Fruit fly (Drosophila melanogaster) whole organism, prepupa: ENCODE data around the gene CG10140.

Experiments used
- Blimp-1 ChIP-seq: fragments of 200-800 bp; sonication (Bioruptor generic); optimal IDR thresholded peaks from 3 replicates; lab custom pipeline; 2017; ENCODE audit warnings: missing biosample characterization, missing genetic modification characterization, mild to moderate bottlenecking, moderate library complexity, missing genetic modification reagents
- CG10631 ChIP-seq: fragments of 200-800 bp; sonication (Bioruptor generic); optimal IDR thresholded peaks from 2 replicates; lab custom pipeline; 2016; ENCODE audit warnings: missing biosample characterization, missing genetic modification characterization
- CG10669 ChIP-seq: fragments of 200-800 bp; sonication (Bioruptor generic); optimal IDR thresholded peaks from 3 replicates; lab custom pipeline; 2018; ENCODE audit warnings: missing biosample characterization, mild to moderate bottlenecking, missing genetic modification characterization, moderate library complexity
- CG15336 ChIP-seq: fragments of 200-800 bp; sonication (Bioruptor generic); IDR thresholded peaks from 2 replicates; pipeline ENCODE4 v1.3.6; 2022; ENCODE audit warnings: missing biosample characterization, missing genetic modification characterization
- CG31627 ChIP-seq: fragments of 200-800 bp; sonication (Bioruptor generic); optimal IDR thresholded peaks from 3 replicates; lab custom pipeline; 2016; ENCODE audit warnings: missing biosample characterization, missing genetic modification characterization
- CG32006 ChIP-seq: fragments of 200-800 bp; sonication (Bioruptor generic); optimal IDR thresholded peaks from 3 replicates; lab custom pipeline; 2017; ENCODE audit warnings: missing biosample characterization, mild to moderate bottlenecking, missing genetic modification characterization
- CG3919 ChIP-seq: fragments of 200-800 bp; sonication (Bioruptor generic); optimal IDR thresholded peaks from 3 replicates; lab custom pipeline; 2016; ENCODE audit warnings: missing biosample characterization, missing genetic modification characterization
- CG6163 ChIP-seq: fragments of 200-800 bp; sonication (Bioruptor generic); IDR thresholded peaks from 3 replicates; pipeline ENCODE4 v1.3.6; 2022; ENCODE audit warnings: missing biosample characterization, missing genetic modification characterization
- CG6276 ChIP-seq: fragments of 200-800 bp; sonication (Bioruptor generic); optimal IDR thresholded peaks from 2 replicates; lab custom pipeline; 2017; ENCODE audit warnings: missing biosample characterization, mild to moderate bottlenecking, missing genetic modification characterization
- CG6792 ChIP-seq: fragments of 200-800 bp; sonication (Bioruptor generic); optimal IDR thresholded peaks from 3 replicates; lab custom pipeline; 2016; ENCODE audit warnings: missing biosample characterization, missing genetic modification characterization
- CG6854 ChIP-seq: fragments of 200-800 bp; sonication (Bioruptor generic); optimal IDR thresholded peaks from 2 replicates; lab custom pipeline; 2017; ENCODE audit warnings: missing biosample characterization, mild to moderate bottlenecking, missing genetic modification characterization
- CG8119 ChIP-seq: fragments of 200-800 bp; sonication (Bioruptor generic); IDR thresholded peaks from 3 replicates; pipeline ENCODE4 v1.3.6; 2022; ENCODE audit warnings: missing biosample characterization, missing genetic modification characterization
- CG9139 ChIP-seq: fragments of 200-800 bp; sonication (Bioruptor generic); optimal IDR thresholded peaks from 3 replicates; lab custom pipeline; 2017; ENCODE audit warnings: missing biosample characterization, mild to moderate bottlenecking, missing genetic modification characterization
- Eip75B ChIP-seq: fragments of 200-800 bp; sonication (Bioruptor generic); optimal IDR thresholded peaks from 3 replicates; lab custom pipeline; 2016; ENCODE audit warnings: missing biosample characterization, missing genetic modification characterization
- Eip78C ChIP-seq: fragments of 200-800 bp; sonication (Bioruptor generic); peaks from one replicate; lab custom pipeline; 2016; ENCODE audit warnings: missing biosample characterization, missing genetic modification characterization
- Eip93F ChIP-seq: fragments of 200-800 bp; sonication (Bioruptor generic); optimal IDR thresholded peaks from 2 replicates; lab custom pipeline; 2016; ENCODE audit warnings: missing biosample characterization, mild to moderate bottlenecking, missing genetic modification characterization
- Ets96B ChIP-seq: fragments of 200-800 bp; optimal IDR thresholded peaks from 2 replicates; lab custom pipeline; 2019; ENCODE audit warnings: missing biosample characterization, mild to moderate bottlenecking, missing genetic modification characterization, moderate library complexity
- Gug ChIP-seq: fragments of 200-800 bp; sonication (Bioruptor generic); IDR thresholded peaks from 2 replicates; pipeline ENCODE4 v1.3.6; 2022; ENCODE audit warnings: missing biosample characterization, missing genetic modification characterization
- Hr38 ChIP-seq: sonication (Bioruptor generic); optimal IDR thresholded peaks from 2 replicates; lab custom pipeline; 2016; ENCODE audit warnings: missing biosample characterization, missing genetic modification characterization
- Hr39 ChIP-seq: fragments of 200-800 bp; sonication (Bioruptor generic); optimal IDR thresholded peaks from 2 replicates; lab custom pipeline; 2016; ENCODE audit warnings: missing biosample characterization, missing genetic modification characterization
- Hr4 ChIP-seq: fragments of 200-800 bp; sonication (Bioruptor generic); optimal IDR thresholded peaks from 3 replicates; lab custom pipeline; 2016; ENCODE audit warnings: missing biosample characterization, missing genetic modification characterization
- Met ChIP-seq: fragments of 200-800 bp; sonication (Bioruptor generic); optimal IDR thresholded peaks from 3 replicates; lab custom pipeline; 2016; ENCODE audit warnings: missing biosample characterization, missing genetic modification characterization
- Sox102F ChIP-seq: fragments of 200-800 bp; sonication (Bioruptor generic); optimal IDR thresholded peaks from 2 replicates; lab custom pipeline; 2016; ENCODE audit warnings: missing biosample characterization, mild to moderate bottlenecking, missing genetic modification characterization
- acj6 ChIP-seq: fragments of 200-800 bp; sonication (Bioruptor generic); optimal IDR thresholded peaks from 3 replicates; lab custom pipeline; 2016; ENCODE audit warnings: missing biosample characterization, missing genetic modification characterization
- cyc ChIP-seq: fragments of 200-800 bp; sonication (Bioruptor generic); optimal IDR thresholded peaks from 3 replicates; lab custom pipeline; 2016; ENCODE audit warnings: missing biosample characterization, missing genetic modification characterization
- eg ChIP-seq: fragments of 200-800 bp; sonication (Bioruptor generic); IDR thresholded peaks from 3 replicates; pipeline ENCODE4 v1.3.6; 2022; ENCODE audit warnings: missing biosample characterization, missing genetic modification characterization
- esn ChIP-seq: fragments of 200-800 bp; sonication (Bioruptor generic); optimal IDR thresholded peaks from 2 replicates; lab custom pipeline; 2016; ENCODE audit warnings: missing biosample characterization, mild to moderate bottlenecking, missing genetic modification characterization, moderate library complexity
- fd59A ChIP-seq: fragments of 200-800 bp; sonication (Bioruptor generic); optimal IDR thresholded peaks from 2 replicates; lab custom pipeline; 2017; ENCODE audit warnings: missing biosample characterization, mild to moderate bottlenecking, missing genetic modification characterization, missing genetic modification reagents
- fd85E ChIP-seq: fragments of 200-800 bp; sonication (Bioruptor generic); optimal IDR thresholded peaks from 3 replicates; lab custom pipeline; 2016; ENCODE audit warnings: missing biosample characterization, missing genetic modification characterization
- fkh ChIP-seq: fragments of 200-800 bp; sonication (Bioruptor generic); optimal IDR thresholded peaks from 3 replicates; lab custom pipeline; 2017; ENCODE audit warnings: missing biosample characterization, mild to moderate bottlenecking, missing genetic modification characterization, moderate library complexity
- lz ChIP-seq: fragments of 200-800 bp; sonication (Bioruptor generic); optimal IDR thresholded peaks from 3 replicates; lab custom pipeline; 2016; ENCODE audit warnings: missing biosample characterization, missing genetic modification characterization
- net ChIP-seq: fragments of 200-800 bp; sonication (Bioruptor generic); optimal IDR thresholded peaks from 3 replicates; lab custom pipeline; 2016; ENCODE audit warnings: missing biosample characterization, missing genetic modification characterization
- pdm3 ChIP-seq: fragments of 200-800 bp; sonication (Bioruptor generic); optimal IDR thresholded peaks from 3 replicates; lab custom pipeline; 2016; ENCODE audit warnings: missing biosample characterization, missing genetic modification characterization
- salr ChIP-seq, 2 experiments: fragments of 200-800 bp; sonication (Bioruptor generic); optimal IDR thresholded peaks; 3 replicates each; lab custom pipeline; 2016 to 2018; ENCODE audit warnings: missing biosample characterization in 2 of 2, missing genetic modification characterization in 2 of 2, mild to moderate bottlenecking in 1 of 2
- ss ChIP-seq, 2 experiments: fragments of 200-800 bp; sonication (Bioruptor generic); optimal IDR thresholded peaks; 2 replicates in 1 of 2; 3 replicates in 1 of 2; lab custom pipeline; 2017 to 2018; ENCODE audit warnings: mild to moderate bottlenecking in 2 of 2, missing biosample characterization in 2 of 2, missing genetic modification characterization in 2 of 2, moderate library complexity in 1 of 2
- svp ChIP-seq: fragments of 200-800 bp; sonication (Bioruptor generic); peaks from one replicate; lab custom pipeline; 2016; ENCODE audit warnings: missing biosample characterization, missing genetic modification characterization
- topi ChIP-seq: fragments of 200-800 bp; sonication (Bioruptor generic); optimal IDR thresholded peaks from 3 replicates; lab custom pipeline; 2016; ENCODE audit warnings: missing biosample characterization, missing genetic modification characterization
- vri ChIP-seq: fragments of 200-800 bp; sonication (Bioruptor generic); optimal IDR thresholded peaks from 3 replicates; lab custom pipeline; 2016; ENCODE audit warnings: missing biosample characterization, mild to moderate bottlenecking, missing genetic modification characterization

Gene CG10140

DNA sequence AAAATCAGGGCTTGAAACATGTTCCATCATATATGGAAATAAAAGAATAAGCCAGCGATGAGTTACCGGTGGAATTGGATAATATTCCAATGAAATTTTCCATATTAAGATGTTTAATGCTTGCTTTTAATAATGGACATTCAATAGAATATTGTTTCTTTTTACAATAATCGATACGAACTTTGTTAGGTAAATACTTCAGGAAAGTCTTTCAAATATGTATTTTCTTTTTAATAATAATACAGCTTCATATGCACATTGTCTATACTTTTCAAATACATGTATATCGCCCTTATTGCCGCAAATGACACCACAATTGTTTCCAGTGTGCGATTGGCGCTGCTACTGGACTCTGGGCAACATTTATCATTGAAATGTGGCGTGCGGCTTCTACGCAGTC lies 33.4 kb downstream of the CG10140 start (continued):
- peak; percentile 84 for TF ChIP-seq Eip78C (GFP tag; lab: Kevin White, UChicago)
- no peak for TF ChIP-seq CG6854 (GFP tag; lab: Kevin White, UChicago)
- TF ChIP-seq CG9139 (GFP tag; lab: Kevin White, UChicago), result peak; percentile 3
- TF ChIP-seq eg, result no peak
- peak in 1 of 2 experiments; percentile 57 for TF ChIP-seq salr (GFP tag; optimal IDR thresholded peaks at IDR 0.05; lab: Kevin White, UChicago)
- peak; percentile 54 for TF ChIP-seq Eip75B (GFP tag; lab: Kevin White, UChicago)
- TF ChIP-seq svp (GFP tag; lab: Kevin White, UChicago), result peak; percentile 77
- TF ChIP-seq Hr4 (GFP tag; lab: Kevin White, UChicago), result peak; percentile 34
- TF ChIP-seq lz (GFP tag; lab: Kevin White, UChicago), result peak; percentile 14
- TF ChIP-seq pdm3 (GFP tag; lab: Kevin White, UChicago), result peak; percentile 52
- TF ChIP-seq CG31627, result peak; percentile 29
- TF ChIP-seq Ets96B (tag; lab: Kevin White, UChicago), result peak; percentile 43

DNA sequence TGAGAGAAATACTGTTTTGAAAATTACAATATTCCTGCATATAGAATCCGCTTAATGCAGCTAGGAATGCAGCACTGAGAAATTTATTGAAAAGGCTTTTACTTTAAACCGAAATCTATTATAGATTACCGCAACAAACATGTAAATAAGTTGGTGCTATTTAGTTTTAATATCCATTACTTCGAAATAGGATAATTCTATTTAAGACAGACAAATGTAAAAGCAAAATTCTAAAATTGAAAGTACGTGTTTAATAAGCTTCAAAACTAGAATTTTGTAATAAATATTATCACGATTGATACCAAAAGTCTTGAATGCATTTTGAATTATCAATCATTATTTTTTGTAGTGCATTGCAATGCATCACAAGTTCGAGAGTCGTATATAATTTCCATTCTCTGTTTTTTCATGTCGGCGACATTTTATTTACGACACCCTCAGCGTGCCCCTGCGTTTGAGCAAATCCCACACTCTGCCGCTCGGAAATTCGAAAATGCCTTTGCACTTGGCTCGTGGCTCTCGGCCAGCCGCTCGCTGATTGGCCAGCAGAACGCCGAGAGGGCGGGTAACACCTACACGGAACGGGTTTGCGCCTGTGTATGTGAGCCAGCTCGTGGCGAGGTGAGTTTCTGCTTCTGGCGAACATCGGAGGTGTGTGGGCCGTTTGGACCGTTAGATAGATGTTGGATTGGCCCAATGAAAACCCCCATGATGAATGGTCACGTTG lies 37.0 kb downstream of the CG10140 start:
- TF ChIP-seq CG6792 (GFP tag; lab: Kevin White, UChicago) (no peak), cyc (GFP tag; lab: Kevin White, UChicago) (no peak), CG6854 (GFP tag; lab: Kevin White, UChicago) (no peak), Ets96B (tag; lab: Kevin White, UChicago) (no peak), Hr4 (GFP tag; lab: Kevin White, UChicago) (no peak), net (GFP tag; lab: Kevin White, UChicago) (no peak), Met (peak; percentile 8), CG32006 (GFP tag; lab: Kevin White, UChicago) (no peak), Eip78C (GFP tag; lab: Kevin White, UChicago) (peak; percentile 68), Sox102F (GFP tag; lab: Kevin White, UChicago) (no peak), svp (GFP tag; lab: Kevin White, UChicago) (peak; percentile 21), CG10631 (peak; percentile 5), acj6 (no peak), esn (GFP tag; lab: Kevin White, UChicago) (peak; percentile 39), topi (GFP tag; lab: Kevin White, UChicago) (peak; percentile 20), CG8119 (no peak), CG3919 (GFP tag; lab: Kevin White, UChicago) (peak; percentile 8)

- TF ChIP-seq CG6163 (0 out of 3 replicates have a peak, but pooled peaks have one; percentile 40), Blimp-1 (GFP tag; lab: Kevin White, UChicago) (no peak), Hr38 (GFP tag; lab: Kevin White, UChicago) (no peak), ss (GFP tag; optimal IDR thresholded peaks at IDR 0.05; lab: Kevin White, UChicago) (peak; percentile 33 to 39), Sox102F (GFP tag; lab: Kevin White, UChicago) (peak; percentile 6), fd59A (GFP tag; lab: Kevin White, UChicago) (no peak), fkh (GFP tag; lab: Kevin White, UChicago) (peak; percentile 16), CG9139 (GFP tag; lab: Kevin White, UChicago) (peak; percentile 6), topi (GFP tag; lab: Kevin White, UChicago) (peak; percentile 8), salr (GFP tag; optimal IDR thresholded peaks at IDR 0.05; lab: Kevin White, UChicago) (no peak), CG6854 (GFP tag; lab: Kevin White, UChicago) (peak; percentile 23), svp (GFP tag; lab: Kevin White, UChicago) (no peak), net (GFP tag; lab: Kevin White, UChicago) (no peak), Eip78C (GFP tag; lab: Kevin White, UChicago) (peak; percentile 13), Hr4 (GFP tag; lab: Kevin White, UChicago) (no peak), fd85E (GFP tag; lab: Kevin White, UChicago) (no peak), CG6792 (GFP tag; lab: Kevin White, UChicago) (no peak), eg (no peak), Gug (GFP tag; lab: Robert Waterston, UW) (no peak), cyc (GFP tag; lab: Kevin White, UChicago) (no peak), CG10669 (GFP tag; lab: Kevin White, UChicago) (no peak), Ets96B (tag; lab: Kevin White, UChicago) (no peak), Hr39 (GFP tag; lab: Kevin White, UChicago) (no peak), esn (GFP tag; lab: Kevin White, UChicago) (peak; percentile 35), vri (no peak), CG15336 (no peak), Eip93F (GFP tag; lab: Kevin White, UChicago) (no peak), CG6276 (GFP tag; lab: Kevin White, UChicago) (no peak)
These were observed 39.3 kb downstream of the CG10140 start, which contains the start of gene sens for dm6 chr3L:13400872-13401418. Gene sens, minus strand, starts transcription at chr3L:13401125.
